Fruit fly (Drosophila melanogaster): Measurements from ENCODE around the gene btl.
A peak's percentile ranks its signal among the peaks of the same experiment; 100 is the strongest.

The btl gene

DNA sequence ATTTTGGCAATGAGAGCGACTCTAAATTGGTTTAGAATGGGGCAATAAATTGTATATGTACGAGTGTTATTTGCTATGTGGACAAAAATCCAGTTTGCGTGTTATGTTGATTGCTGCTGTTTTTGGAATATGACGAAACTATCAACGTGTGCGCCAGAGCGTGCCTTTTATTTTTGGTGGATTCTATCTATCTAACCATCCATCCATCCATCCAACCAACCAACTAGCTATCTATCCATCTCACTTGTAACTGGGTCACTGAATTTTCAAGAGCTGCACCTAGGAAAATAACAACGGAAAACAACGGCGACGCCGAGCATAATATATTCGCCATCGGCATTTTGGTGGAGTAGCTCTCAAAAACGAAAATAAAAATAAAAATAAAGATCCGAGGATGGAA, 12.9 kb upstream of the btl start (continued):
- TF ChIP-seq E2f2 (GFP tag; IDR thresholded peaks at IDR 0.05) (no peak), CkIIα-i1 (GFP tag; IDR thresholded peaks at IDR 0.05) (no peak), CG32772 (GFP tag; IDR thresholded peaks at IDR 0.05) (no peak), bsh (GFP tag; optimal IDR thresholded peaks at IDR 0.05) (no peak), CG15696 (tag; optimal IDR thresholded peaks at IDR 0.05) (no peak)

- TF ChIP-seq CG16779 (GFP tag; IDR thresholded peaks at IDR 0.05) (no peak), CG6689 (GFP tag; IDR thresholded peaks at IDR 0.05) (no peak), CG13287 (GFP tag; IDR thresholded peaks at IDR 0.05; ENCODE audit: partially characterized antibody) (no peak), ftz-f1 (GFP tag; optimal IDR thresholded peaks at IDR 0.05) (no peak), lilli (GFP tag; optimal IDR thresholded peaks at IDR 0.05) (no peak), CG1233 (GFP tag; optimal IDR thresholded peaks at IDR 0.05) (no peak), dan (GFP tag; IDR thresholded peaks at IDR 0.05) (no peak), CG1602 (GFP tag; optimal IDR thresholded peaks at IDR 0.05) (no peak), bcd (GFP tag; optimal IDR thresholded peaks at IDR 0.05) (no peak), sna (GFP tag; IDR thresholded peaks at IDR 0.05; ENCODE audit: partially characterized antibody) (no peak), sens (GFP tag) (peak; percentile 64), Med (GFP tag) (peak; percentile 46), CG12769 (tag; optimal IDR thresholded peaks at IDR 0.05) (peak; percentile 1), Hand (GFP tag; optimal IDR thresholded peaks at IDR 0.05) (no peak), mirr (GFP tag; optimal IDR thresholded peaks at IDR 0.05) (no peak), CG14710 (tag; optimal IDR thresholded peaks at IDR 0.05) (no peak), cas (GFP tag; IDR thresholded peaks at IDR 0.05) (no peak), CG12659 (GFP tag; optimal IDR thresholded peaks at IDR 0.05) (no peak), CG10274 (GFP tag; optimal IDR thresholded peaks at IDR 0.05) (no peak), CG5245 (GFP tag; optimal IDR thresholded peaks at IDR 0.05) (no peak), Fer1 (GFP tag; optimal IDR thresholded peaks at IDR 0.05) (no peak), CG13424 (tag; optimal IDR thresholded peaks at IDR 0.05) (no peak), Fer2 (tag; optimal IDR thresholded peaks at IDR 0.05) (no peak), CG4282 (GFP tag; optimal IDR thresholded peaks at IDR 0.05) (no peak), CG18262 (tag; optimal IDR thresholded peaks at IDR 0.05) (peak; percentile 35), CG34422 (GFP tag; IDR thresholded peaks at IDR 0.05) (0 out of 3 replicates have a peak, but pooled peaks have one; percentile 18), rib (GFP tag; IDR thresholded peaks at IDR 0.05) (0 out of 2 replicates have a peak, but pooled peaks have one; percentile 12), row (GFP tag; IDR thresholded peaks at IDR 0.05) (0 out of 3 replicates have a peak, but pooled peaks have one; percentile 19), al (GFP tag; IDR thresholded peaks at IDR 0.05) (no peak), cato (GFP tag; optimal IDR thresholded peaks at IDR 0.05; ENCODE audit: borderline replicate concordance) (no peak), Nf-YA (GFP tag; IDR thresholded peaks at IDR 0.05) (no peak), Sry-δ (GFP tag; optimal IDR thresholded peaks at IDR 0.05) (no peak), HmgD (GFP tag; optimal IDR thresholded peaks at IDR 0.05) (no peak), Oaz (GFP tag; IDR thresholded peaks at IDR 0.05) (no peak), YL-1 (GFP tag; optimal IDR thresholded peaks at IDR 0.05) (no peak), Oli (tag; optimal IDR thresholded peaks at IDR 0.05) (peak; percentile 21), sug (tag; optimal IDR thresholded peaks at IDR 0.05) (no peak), chinmo (GFP tag; IDR thresholded peaks at IDR 0.05; ENCODE audit: partially characterized antibody) (no peak), Gug (GFP tag; IDR thresholded peaks at IDR 0.05) (no peak), vvl (GFP tag; IDR thresholded peaks at IDR 0.05) (0 out of 2 replicates have a peak, but pooled peaks have one; percentile 9), nom (GFP tag; optimal IDR thresholded peaks at IDR 0.05) (peak; percentile 19), ro (GFP tag; IDR thresholded peaks at IDR 0.05) (no peak), CG17186 (GFP tag; optimal IDR thresholded peaks at IDR 0.05) (no peak)
These were observed 12.1 kb upstream of the btl start for dm6 chr3L:14063241-14064064.
